Worm (Caenorhabditis elegans): ENCODE results near the gene pqn-41.

The pqn-41 gene

ce11 chrIII:1931509-1931908 lies 25.8 kb downstream of the pqn-41 start:
- TF ChIP-seq lin-13 (GFP tag; optimal IDR thresholded peaks at IDR 0.05) = peak; percentile 36
- no peak for TF ChIP-seq F44E2.7 (GFP tag; IDR thresholded peaks at IDR 0.05)

ce11 chrIII:1932018-1932417 lies 26.3 kb downstream of the pqn-41 start:
- TF ChIP-seq Y105C5A.15 (GFP tag; IDR thresholded peaks at IDR 0.05) (no peak), nhr-48 (tag; optimal IDR thresholded peaks at IDR 0.05) (no peak), madf-5 (GFP tag; IDR thresholded peaks at IDR 0.05) (no peak), set-16 (GFP tag; IDR thresholded peaks at IDR 0.05) (peak; percentile 93), mdt-29 (GFP tag; IDR thresholded peaks at IDR 0.05) (no peak), nhr-42 (GFP tag; IDR thresholded peaks at IDR 0.05) (no peak), php-3 (GFP tag; IDR thresholded peaks at IDR 0.05) (no peak), F10B5.3 (tag; optimal IDR thresholded peaks at IDR 0.05) (no peak)

DNA sequence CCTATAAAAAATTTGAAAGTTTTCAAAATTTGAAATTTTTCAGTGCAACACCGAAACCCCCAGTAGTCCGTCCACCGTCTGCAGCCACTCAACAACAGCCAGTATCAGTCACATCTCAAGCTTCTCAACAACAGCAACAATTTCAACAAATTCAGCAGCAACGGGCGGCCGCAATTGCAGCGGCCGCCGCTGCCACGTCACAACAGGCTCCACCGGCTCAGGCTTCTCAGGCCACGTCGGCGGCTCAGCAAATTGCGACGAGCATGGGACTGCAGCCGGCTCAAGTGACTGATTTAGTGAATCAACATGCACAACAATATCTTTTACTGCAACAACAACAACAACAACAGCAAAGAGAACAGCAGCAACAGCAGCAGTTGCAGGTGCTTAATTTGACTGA lies 28.4 kb downstream of the pqn-41 start:
- TF ChIP-seq set-16 (GFP tag; IDR thresholded peaks at IDR 0.05) = peak; percentile 84
- TF ChIP-seq mxl-2 (GFP tag; conservative IDR thresholded peaks at IDR 0.05) = no peak
- TF ChIP-seq aha-1 (tag) = peak; percentile 52
- no peak for TF ChIP-seq nhr-41 (GFP tag; IDR thresholded peaks at IDR 0.05)

DNA sequence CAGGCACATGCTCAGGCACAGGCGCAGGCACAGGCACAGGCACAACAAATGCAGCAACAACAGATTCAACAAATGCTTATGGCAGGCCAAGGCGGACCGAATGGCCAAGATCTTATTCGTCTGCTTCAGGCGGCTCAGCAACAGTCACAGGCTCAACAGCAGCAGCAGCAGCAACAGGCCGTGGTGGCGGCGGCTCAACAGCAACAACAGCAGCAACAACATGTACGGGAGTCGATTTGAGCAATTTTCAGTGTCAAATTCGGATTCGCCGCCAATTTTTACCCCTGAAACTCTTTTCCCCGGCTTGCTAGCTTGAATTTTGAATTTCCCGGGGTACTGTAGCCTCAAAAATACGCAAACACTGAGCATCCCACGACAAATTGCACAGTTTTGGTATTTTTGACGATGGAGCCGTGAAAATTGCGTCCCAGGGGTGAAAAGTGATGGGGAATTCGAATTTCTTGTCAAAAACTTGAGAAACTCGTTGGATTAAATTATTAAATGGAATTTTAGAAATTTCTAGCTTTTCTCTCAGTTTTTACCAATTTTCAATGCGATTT lies 32.2 kb downstream of the pqn-41 start:
- TF ChIP-seq lin-13 (GFP tag; optimal IDR thresholded peaks at IDR 0.05) (peak; percentile 79), aha-1 (tag) (peak; percentile 71), Y105C5A.15 (GFP tag; IDR thresholded peaks at IDR 0.05) (no peak), fos-1 (tag; optimal IDR thresholded peaks at IDR 0.05) (no peak), F44E2.7 (GFP tag; IDR thresholded peaks at IDR 0.05) (no peak), set-16 (GFP tag; IDR thresholded peaks at IDR 0.05) (peak; percentile 19; the same call in 1 of the 2 replicates), gei-8 (GFP tag; optimal IDR thresholded peaks at IDR 0.05) (peak; percentile 15), lsy-2 (tag; optimal IDR thresholded peaks at IDR 0.05) (peak in 1 of 2 experiments; percentile 54), fkh-10 (GFP tag; optimal IDR thresholded peaks at IDR 0.05) (no peak)

DNA sequence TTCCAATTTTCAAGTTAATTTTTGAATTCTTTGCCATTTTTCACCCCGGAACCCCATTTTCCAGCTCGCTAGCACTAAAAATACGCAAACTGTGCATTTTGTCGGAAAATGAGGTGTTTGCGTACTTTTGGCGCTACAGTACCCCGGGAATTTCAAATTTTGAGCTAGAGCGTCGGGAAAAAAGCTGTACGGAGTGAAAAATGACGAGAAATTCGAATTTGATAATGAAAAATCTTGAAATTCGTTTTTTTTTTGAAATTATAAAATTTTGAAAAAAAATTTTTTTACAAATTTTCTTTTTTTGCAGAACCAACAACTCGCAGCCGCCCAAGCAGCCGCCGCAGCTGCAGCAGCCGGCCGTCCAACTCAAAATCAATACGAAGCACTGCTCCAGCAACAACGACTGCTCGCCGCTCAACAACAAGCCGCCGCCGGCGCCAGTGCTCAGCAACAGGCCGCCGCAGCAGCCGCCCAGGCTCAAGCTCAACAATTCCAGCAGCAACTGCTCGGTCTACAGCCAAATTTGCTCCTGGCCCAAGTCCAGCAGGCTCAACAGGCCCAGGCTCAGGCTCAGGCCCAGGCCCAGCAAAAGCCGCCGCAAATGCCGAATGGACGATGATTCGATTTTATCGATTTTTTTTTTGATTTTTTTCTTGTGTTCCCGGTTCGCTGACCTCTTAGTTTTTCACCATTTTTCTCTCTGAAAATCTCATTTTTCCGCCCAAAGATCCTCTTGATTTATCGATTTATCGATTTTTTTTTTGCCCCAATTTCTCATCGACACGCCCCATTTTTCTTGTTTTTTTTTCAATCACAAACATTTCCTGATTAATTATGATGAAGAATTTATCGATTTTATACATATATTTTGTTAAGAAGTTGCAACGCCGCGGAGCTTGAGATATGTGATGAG lies 33.2 kb downstream of the pqn-41 start:
- TF ChIP-seq tag-97 (GFP tag; IDR thresholded peaks at IDR 0.05) (no peak), php-3 (GFP tag; IDR thresholded peaks at IDR 0.05) (no peak), zip-2 (tag; optimal IDR thresholded peaks at IDR 0.05) (no peak), ceh-28 (tag; optimal IDR thresholded peaks at IDR 0.05) (peak; percentile 99), egl-43 (GFP tag; IDR thresholded peaks at IDR 0.05) (peak; percentile 70), fkh-10 (GFP tag; optimal IDR thresholded peaks at IDR 0.05) (no peak), cey-2 (tag; optimal IDR thresholded peaks at IDR 0.05; ENCODE audit: borderline replicate concordance, insufficient read depth) (no peak), pha-4 (GFP tag; IDR thresholded peaks at IDR 0.05) (no peak; the same call in 1 of the 2 replicates), pha-4 (tag; optimal IDR thresholded peaks at IDR 0.05) (no peak), lsy-2 (tag; optimal IDR thresholded peaks at IDR 0.05) (peak; percentile 21 to 61), set-16 (GFP tag; IDR thresholded peaks at IDR 0.05) (peak; percentile 97), rbr-2 (tag; optimal IDR thresholded peaks at IDR 0.05) (no peak), Y105C5A.15 (GFP tag; IDR thresholded peaks at IDR 0.05) (no peak), lin-13 (GFP tag; optimal IDR thresholded peaks at IDR 0.05) (peak; percentile 51), snpc-1.2 (GFP tag; IDR thresholded peaks at IDR 0.05) (0 out of 2 replicates have a peak, but pooled peaks have one; percentile 40), nhr-28 (tag; optimal IDR thresholded peaks at IDR 0.05) (no peak), ceh-82 (tag; optimal IDR thresholded peaks at IDR 0.05) (no peak), aha-1 (tag) (peak; percentile 67), egl-27 (tag; optimal IDR thresholded peaks at IDR 0.05) (no peak), unc-62 (GFP tag; optimal IDR thresholded peaks at IDR 0.05 in 1 of 2) (peak in 1 of 2 experiments; percentile 58), unc-62 (tag; optimal IDR thresholded peaks at IDR 0.05) (no peak)
